Fruit fly (Drosophila melanogaster) whole organism, adult: ENCODE results near the gene CG5245.

Source experiments
- Hr96 ChIP-seq: fragments of 200-800 bp; sonication (Bioruptor generic); optimal IDR thresholded peaks from 2 replicates; lab custom pipeline; 2016; ENCODE audit warnings: missing biosample characterization, missing genetic modification characterization
- Mnt ChIP-seq: fragments of 200-800 bp; sonication (Bioruptor generic); optimal IDR thresholded peaks from 2 replicates; lab custom pipeline; 2016; ENCODE audit warnings: missing biosample characterization, mild to moderate bottlenecking, missing genetic modification characterization
- cnc ChIP-seq, 2 experiments: fragments of >200 bp; optimal IDR thresholded peaks; 2 replicates each; lab custom pipeline; 2017
- tj ChIP-seq: fragments of 200-800 bp; sonication (Bioruptor generic); optimal IDR thresholded peaks from 3 replicates; lab custom pipeline; 2017; ENCODE audit warnings: missing biosample characterization, mild to moderate bottlenecking, missing genetic modification characterization, moderate library complexity
- toe ChIP-seq: fragments of 200-800 bp; sonication (Bioruptor generic); optimal IDR thresholded peaks from 2 replicates; lab custom pipeline; 2016; ENCODE audit warnings: missing biosample characterization, missing genetic modification characterization

dm6 chr3R:12441008-12441606 lies 11.7 kb downstream of the CG5245 start:
- TF ChIP-seq tj (GFP tag; lab: Kevin White, UChicago) (peak; percentile 37), cnc (optimal IDR thresholded peaks at IDR 0.05; lab: Kevin White, UChicago) (no peak), Mnt (GFP tag; lab: Kevin White, UChicago) (peak; percentile 64), toe (GFP tag; lab: Kevin White, UChicago) (no peak), Hr96 (GFP tag; lab: Kevin White, UChicago) (no peak)
